Worm (Caenorhabditis elegans) whole organism, L2 larva: ENCODE measurements around the gene T28A11.18.

Experiments
- C34F6.9 ChIP-seq: fragments of 150-350 bp; optimal IDR thresholded peaks from 2 replicates; lab custom pipeline; 2014; ENCODE audit warnings: missing biosample characterization, missing genetic modification characterization
- F13H6.1 ChIP-seq: sonication (generic microtip); optimal IDR thresholded peaks from 2 replicates; lab custom pipeline; 2016; ENCODE audit warnings: missing genetic modification characterization, missing compliant biosample characterization
- Y55F3AM.14 ChIP-seq: fragments of 200-800 bp; sonication (Bioruptor generic); optimal IDR thresholded peaks from 2 replicates; lab custom pipeline; 2018; ENCODE audit warnings: mild to moderate bottlenecking, missing genetic modification characterization, missing compliant biosample characterization
- alr-1 ChIP-seq: fragments of 150-350 bp; optimal IDR thresholded peaks from 2 replicates; lab custom pipeline; 2014; ENCODE audit warnings: missing biosample characterization, missing genetic modification characterization
- aly-2 ChIP-seq: fragments of 150-350 bp; optimal IDR thresholded peaks from 2 replicates; lab custom pipeline; 2014; ENCODE audit warnings: missing biosample characterization, missing genetic modification characterization
- ama-1 ChIP-seq: fragments of 150-350 bp; optimal IDR thresholded peaks from 2 replicates; lab custom pipeline; 2018; ENCODE audit warnings: inconsistent platforms
- blmp-1 ChIP-seq: sonication (generic microtip); optimal IDR thresholded peaks from 2 replicates; lab custom pipeline; 2017; ENCODE audit warnings: missing genetic modification characterization, mild to moderate bottlenecking, missing compliant biosample characterization, antibody characterized with exemption, moderate library complexity; ENCODE audit not compliant: insufficient read depth
- ceh-82 ChIP-seq: fragments of 150-350 bp; optimal IDR thresholded peaks from 2 replicates; lab custom pipeline; 2014; ENCODE audit warnings: missing biosample characterization, missing genetic modification characterization
- crh-2 ChIP-seq: sonication (generic microtip); optimal IDR thresholded peaks from 2 replicates; lab custom pipeline; 2017; ENCODE audit warnings: missing biosample characterization, missing genetic modification characterization
- dmd-4 ChIP-seq: sonication (generic microtip); optimal IDR thresholded peaks from 2 replicates; lab custom pipeline; 2017; ENCODE audit warnings: missing biosample characterization, missing genetic modification characterization
- egl-27 ChIP-seq: sonication (generic microtip); optimal IDR thresholded peaks from 3 replicates; lab custom pipeline; 2017; ENCODE audit warnings: missing biosample characterization, missing genetic modification reagents, missing genetic modification characterization
- elt-3 ChIP-seq: sonication (generic microtip); optimal IDR thresholded peaks from 2 replicates; lab custom pipeline; 2017; ENCODE audit warnings: missing biosample characterization, missing genetic modification characterization
- fos-1 ChIP-seq: fragments of 150-350 bp; optimal IDR thresholded peaks from 2 replicates; lab custom pipeline; 2014; ENCODE audit warnings: missing biosample characterization, missing genetic modification characterization
- gmeb-1 ChIP-seq: fragments of 150-350 bp; optimal IDR thresholded peaks from 2 replicates; lab custom pipeline; 2014; ENCODE audit warnings: missing biosample characterization, missing genetic modification characterization
- lin-13 ChIP-seq: fragments of 150-350 bp; optimal IDR thresholded peaks from 2 replicates; lab custom pipeline; 2014; ENCODE audit warnings: missing biosample characterization, missing genetic modification reagents, missing genetic modification characterization
- lsy-2 ChIP-seq, 2 experiments: fragments of 150-350 bp in 1 of 2; sonication (generic microtip) in 1 of 2; optimal IDR thresholded peaks; 2 replicates each; lab custom pipeline; 2014 to 2017; ENCODE audit warnings: missing biosample characterization in 2 of 2, missing genetic modification characterization in 2 of 2
- mbf-1 ChIP-seq: sonication (generic microtip); optimal IDR thresholded peaks from 2 replicates; lab custom pipeline; 2017; ENCODE audit warnings: missing biosample characterization, missing genetic modification characterization
- mdl-1 ChIP-seq, 2 experiments: fragments of 150-350 bp in 1 of 2; sonication (generic microtip) in 1 of 2; optimal IDR thresholded peaks; 2 replicates each; lab custom pipeline; 2017; ENCODE audit warnings: missing biosample characterization in 2 of 2, missing genetic modification characterization in 2 of 2
- nhr-11 ChIP-seq: fragments of 150-350 bp; optimal IDR thresholded peaks from 2 replicates; lab custom pipeline; 2014; ENCODE audit warnings: missing biosample characterization, missing genetic modification characterization
- nhr-129 ChIP-seq: fragments of 150-350 bp; optimal IDR thresholded peaks from 2 replicates; lab custom pipeline; 2014; ENCODE audit warnings: missing biosample characterization, missing genetic modification characterization
- nhr-237 ChIP-seq: fragments of 150-350 bp; optimal IDR thresholded peaks from 2 replicates; lab custom pipeline; 2014; ENCODE audit warnings: missing biosample characterization, missing genetic modification characterization
- nhr-25 ChIP-seq: fragments of 150-350 bp; sonication (generic microtip); optimal IDR thresholded peaks from 3 replicates; lab custom pipeline; 2014; ENCODE audit warnings: missing biosample characterization, missing genetic modification characterization
- nhr-6 ChIP-seq: fragments of 150-350 bp; optimal IDR thresholded peaks from 2 replicates; lab custom pipeline; 2014; ENCODE audit warnings: missing biosample characterization, missing genetic modification characterization
- peb-1 ChIP-seq: fragments of 150-350 bp; optimal IDR thresholded peaks from 2 replicates; lab custom pipeline; 2014; ENCODE audit warnings: missing biosample characterization, missing genetic modification characterization
- sem-4 ChIP-seq: fragments of 150-350 bp; optimal IDR thresholded peaks from 2 replicates; lab custom pipeline; 2014; ENCODE audit warnings: missing biosample characterization, missing genetic modification reagents, missing genetic modification characterization
- sma-3 ChIP-seq: sonication (generic microtip); optimal IDR thresholded peaks from 2 replicates; lab custom pipeline; 2016; ENCODE audit warnings: missing genetic modification reagents, missing genetic modification characterization, missing compliant biosample characterization
- sma-9 ChIP-seq, 2 experiments: fragments of 150-350 bp in 1 of 2; sonication (generic microtip) in 1 of 2; optimal IDR thresholded peaks; 2 replicates each; lab custom pipeline; 2014 to 2016; ENCODE audit warnings: missing genetic modification characterization in 2 of 2, mild to moderate bottlenecking in 1 of 2, missing biosample characterization in 1 of 2, missing compliant biosample characterization in 1 of 2, missing genetic modification reagents in 1 of 2, moderate library complexity in 1 of 2
- unc-39 ChIP-seq: fragments of 150-350 bp; optimal IDR thresholded peaks from 2 replicates; lab custom pipeline; 2014; ENCODE audit warnings: missing biosample characterization, missing genetic modification characterization
- unc-62 ChIP-seq: fragments of 150-350 bp; optimal IDR thresholded peaks from 2 replicates; lab custom pipeline; 2014; ENCODE audit warnings: missing biosample characterization, missing genetic modification reagents, missing genetic modification characterization
- zag-1 ChIP-seq: fragments of 150-350 bp; optimal IDR thresholded peaks from 2 replicates; lab custom pipeline; 2014; ENCODE audit warnings: missing biosample characterization, missing genetic modification characterization

T28A11.18 gene

ce11 chrV:3269407-3269806, 1.6 kb upstream of the T28A11.18 start, which contains the start of gene T28A11.19:
TSS of gene T28A11.19 (minus strand) at chrV:3269514.
- TF ChIP-seq zag-1 (tag; lab: Kevin White, UChicago), result no peak
- TF ChIP-seq sma-9 (GFP tag; optimal IDR thresholded peaks at IDR 0.05; lab: Kevin White, UChicago), result peak; percentile 33
- TF ChIP-seq sma-9 (tag; optimal IDR thresholded peaks at IDR 0.05; lab: Kevin White, UChicago), result no peak
- no peak for TF ChIP-seq nhr-6 (tag; lab: Kevin White, UChicago)

ce11 chrV:3266189-3266588, 1.7 kb downstream of the T28A11.18 start, which contains the start of gene T28A11.17:
TSS of gene T28A11.17 (minus strand) at chrV:3266289.
- TF ChIP-seq fos-1 (tag; lab: Kevin White, UChicago) (no peak), egl-27 (tag; lab: Kevin White, UChicago) (no peak)

ce11 chrV:3260075-3260474, 7.8 kb downstream of the T28A11.18 start, which contains the start of gene srbc-5:
TSS of gene srbc-5 (plus strand) at chrV:3260375.
- TF ChIP-seq alr-1 (tag; lab: Kevin White, UChicago) (no peak), zag-1 (tag; lab: Kevin White, UChicago) (no peak), egl-27 (tag; lab: Kevin White, UChicago) (no peak), ceh-82 (tag; lab: Kevin White, UChicago) (no peak), nhr-129 (tag; lab: Kevin White, UChicago) (no peak), unc-39 (no peak), crh-2 (no peak), sem-4 (tag; lab: Kevin White, UChicago) (no peak), nhr-25 (tag; lab: Kevin White, UChicago) (no peak), sma-3 (GFP tag; lab: Kevin White, UChicago) (no peak), nhr-237 (tag; lab: Kevin White, UChicago) (no peak)

- TF ChIP-seq nhr-11 (tag; lab: Kevin White, UChicago) (no peak), ceh-82 (tag; lab: Kevin White, UChicago) (no peak), sma-9 (GFP tag; optimal IDR thresholded peaks at IDR 0.05; lab: Kevin White, UChicago) (peak; percentile 88), sma-9 (tag; optimal IDR thresholded peaks at IDR 0.05; lab: Kevin White, UChicago) (no peak), mbf-1 (tag; lab: Kevin White, UChicago) (no peak), lin-13 (GFP tag; lab: Kevin White, UChicago) (no peak), dmd-4 (tag; lab: Kevin White, UChicago) (no peak), nhr-6 (tag; lab: Kevin White, UChicago) (no peak), peb-1 (no peak), F13H6.1 (tag; lab: Kevin White, UChicago) (peak; percentile 30), C34F6.9 (tag; lab: Kevin White, UChicago) (no peak), aly-2 (tag; lab: Kevin White, UChicago) (no peak), Y55F3AM.14 (no peak)
Measured at ce11 chrV:3259168-3259622, 8.7 kb downstream of the T28A11.18 start, which contains the start of gene T28A11.16. TSS of gene T28A11.16 (minus strand) at chrV:3259218.

- TF ChIP-seq gmeb-1 (tag; lab: Kevin White, UChicago) (no peak), sma-9 (GFP tag; optimal IDR thresholded peaks at IDR 0.05; lab: Kevin White, UChicago) (no peak), sma-9 (tag; optimal IDR thresholded peaks at IDR 0.05; lab: Kevin White, UChicago) (no peak), blmp-1 (no peak), ama-1 (lab: Kevin White, UChicago) (no peak), crh-2 (no peak), nhr-237 (tag; lab: Kevin White, UChicago) (no peak), mdl-1 (tag; optimal IDR thresholded peaks at IDR 0.05; lab: Kevin White, UChicago) (no peak), unc-62 (GFP tag; lab: Kevin White, UChicago) (no peak), peb-1 (no peak), ceh-82 (tag; lab: Kevin White, UChicago) (no peak), lsy-2 (tag; optimal IDR thresholded peaks at IDR 0.05; lab: Kevin White, UChicago) (no peak)
Measured at ce11 chrV:3257277-3257676, 10.6 kb downstream of the T28A11.18 start, which contains the start of gene T28A11.22. TSS of gene T28A11.22 (plus strand) at chrV:3257577.

ce11 chrV:3256809-3257208, 11.0 kb downstream of the T28A11.18 start:
- TF ChIP-seq nhr-25 (tag; lab: Kevin White, UChicago) (no peak), alr-1 (tag; lab: Kevin White, UChicago) (no peak), blmp-1 (no peak), crh-2 (no peak), elt-3 (no peak)
